Worm (Caenorhabditis elegans) whole organism, L2 larva: ENCODE data around the gene arf-1.

Source experiments
- elt-1 ChIP-seq: fragments of 150-350 bp; optimal IDR thresholded peaks from 2 replicates; lab custom pipeline; 2014; ENCODE audit warnings: missing biosample characterization, missing genetic modification characterization
- nhr-6 ChIP-seq: fragments of 150-350 bp; optimal IDR thresholded peaks from 2 replicates; lab custom pipeline; 2014; ENCODE audit warnings: missing biosample characterization, missing genetic modification characterization
- zag-1 ChIP-seq: fragments of 150-350 bp; optimal IDR thresholded peaks from 2 replicates; lab custom pipeline; 2014; ENCODE audit warnings: missing biosample characterization, missing genetic modification characterization

ce11 chrIII:5761886-5762285, 47.2 kb downstream of the arf-1 start:
- TF ChIP-seq nhr-6 (tag; lab: Kevin White, UChicago) (no peak), zag-1 (tag; lab: Kevin White, UChicago) (no peak), elt-1 (tag; lab: Kevin White, UChicago) (no peak)
